Worm (Caenorhabditis elegans): ENCODE data around the gene frpr-7.

DNA sequence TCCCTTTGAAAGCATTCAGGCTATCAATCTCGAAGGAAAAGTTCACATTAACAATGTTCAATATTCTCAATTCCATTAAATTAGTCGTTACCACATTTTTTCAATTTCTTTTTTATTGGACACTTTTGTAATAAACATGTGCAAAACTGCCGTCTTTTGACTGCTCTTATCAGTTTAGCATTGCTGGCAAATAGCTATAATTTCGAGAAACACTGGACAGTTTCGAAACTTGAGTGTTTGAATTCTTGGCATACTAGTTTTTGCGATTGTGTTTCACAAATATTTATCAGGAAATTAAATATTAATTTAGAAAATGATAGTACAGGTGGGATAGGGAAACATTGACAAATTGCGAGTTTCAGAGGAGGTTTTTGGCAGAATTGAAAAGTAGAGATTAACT, 21.7 kb upstream of the frpr-7 start:
- TF ChIP-seq nhr-28 (tag; optimal IDR thresholded peaks at IDR 0.05) (no peak), nhr-76 (tag; optimal IDR thresholded peaks at IDR 0.05) (no peak), blmp-1 (tag; optimal IDR thresholded peaks at IDR 0.05) (no peak), irx-1 (tag; optimal IDR thresholded peaks at IDR 0.05) (no peak), mep-1 (tag; optimal IDR thresholded peaks at IDR 0.05) (no peak), efl-1 (optimal IDR thresholded peaks at IDR 0.05) (no peak), efl-1 (GFP tag; optimal IDR thresholded peaks at IDR 0.05 in 1 of 2) (peak in 1 of 2 experiments; percentile 60), skn-1 (tag; optimal IDR thresholded peaks at IDR 0.05) (no peak), pqm-1 (tag; optimal IDR thresholded peaks at IDR 0.05) (peak; percentile 57), lin-13 (GFP tag; optimal IDR thresholded peaks at IDR 0.05) (no peak), lin-39 (tag; optimal IDR thresholded peaks at IDR 0.05) (no peak)
